Worm (Caenorhabditis elegans): ENCODE measurements around the gene mrpl-41.
"Not testable (repeated sequence)": the region's sequence is repeated elsewhere in the genome, so short reads cannot be mapped to it uniquely, and the experiment has no call there.

DNA sequence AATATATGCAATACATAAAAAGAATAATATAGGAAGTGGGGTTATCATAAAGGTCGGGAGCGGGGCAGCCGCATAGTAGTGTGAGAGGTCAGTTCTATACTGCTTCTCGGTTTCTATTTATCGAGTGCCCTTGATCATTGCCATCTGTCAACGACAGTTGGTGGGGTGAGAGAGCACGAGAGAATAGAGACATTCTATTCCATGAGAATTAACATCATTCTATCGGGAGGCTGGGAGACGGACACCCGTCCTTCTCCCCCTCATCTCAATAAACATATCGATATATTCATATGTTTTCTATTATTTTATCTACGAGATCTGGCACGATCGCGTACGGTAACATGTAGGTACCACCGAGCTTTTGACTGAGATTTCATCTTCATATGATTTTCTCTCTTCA, 23.4 kb downstream of the mrpl-41 start, which contains the start of gene mps-2:
- not testable (repeated sequence) for TF ChIP-seq egl-27 (tag; optimal IDR thresholded peaks at IDR 0.05); blmp-1 (tag; optimal IDR thresholded peaks at IDR 0.05; ENCODE audit: insufficient read depth); zag-1 (tag; optimal IDR thresholded peaks at IDR 0.05); ztf-11 (tag; optimal IDR thresholded peaks at IDR 0.05); unc-62 (GFP tag; optimal IDR thresholded peaks at IDR 0.05); mdl-1 (tag; optimal IDR thresholded peaks at IDR 0.05); snpc-4 (tag; optimal IDR thresholded peaks at IDR 0.05); nhr-237 (tag; optimal IDR thresholded peaks at IDR 0.05); nhr-11 (tag; optimal IDR thresholded peaks at IDR 0.05); C34F6.9 (tag; optimal IDR thresholded peaks at IDR 0.05); ama-1 (optimal IDR thresholded peaks at IDR 0.05); ztf-4 (tag; optimal IDR thresholded peaks at IDR 0.05)
